Worm (Caenorhabditis elegans): Measurements from ENCODE around the gene lin-46.
"Not testable (repeated sequence)": the region's sequence is repeated elsewhere in the genome, so short reads cannot be mapped to it uniquely, and the experiment has no call there.

The lin-46 gene

ce11 chrV:12967110-12967509, 1.5 kb upstream of the lin-46 start, which contains the start of gene R186.3:
R186.3 (minus strand) TSS chrV:12967210.
- TF ChIP-seq vab-7 (GFP tag; IDR thresholded peaks at IDR 0.05) (no peak), mxl-2 (GFP tag; conservative IDR thresholded peaks at IDR 0.05) (no peak), T26A8.4 (GFP tag; IDR thresholded peaks at IDR 0.05) (no peak), sdz-12 (GFP tag; optimal IDR thresholded peaks at IDR 0.05) (no peak), nhr-111 (GFP tag; optimal IDR thresholded peaks at IDR 0.05) (no peak), dpl-1 (GFP tag; optimal IDR thresholded peaks at IDR 0.05) (no peak), set-16 (GFP tag; IDR thresholded peaks at IDR 0.05) (no peak), spr-1 (tag; optimal IDR thresholded peaks at IDR 0.05) (no peak), ceh-32 (tag; optimal IDR thresholded peaks at IDR 0.05; ENCODE audit: poor library complexity) (no peak), dve-1 (tag; optimal IDR thresholded peaks at IDR 0.05; ENCODE audit: insufficient read depth) (no peak)

ce11 chrV:12967925-12968327, 729 bp upstream of the lin-46 start, which contains the start of gene R186.8:
R186.8 (minus strand) TSS chrV:12967982.
- peak; percentile 52; the same call in 1 of the 2 replicates for TF ChIP-seq Y48G9A.11 (GFP tag; IDR thresholded peaks at IDR 0.05)
- TF ChIP-seq T20F7.1 (GFP tag; optimal IDR thresholded peaks at IDR 0.05) = peak; percentile 92
- peak; percentile 70 for TF ChIP-seq lin-29 (GFP tag; IDR thresholded peaks at IDR 0.05)
- peak; percentile 37 for TF ChIP-seq nhr-11 (tag; optimal IDR thresholded peaks at IDR 0.05)
- peak; percentile 86 for TF ChIP-seq rbr-2 (tag; optimal IDR thresholded peaks at IDR 0.05)
- peak; percentile 87 for TF ChIP-seq zfp-3 (GFP tag; conservative IDR thresholded peaks at IDR 0.05)
- peak; percentile 74 for TF ChIP-seq mep-1 (tag; optimal IDR thresholded peaks at IDR 0.05)
- TF ChIP-seq vab-7 (GFP tag; IDR thresholded peaks at IDR 0.05) = peak; percentile 71; the same call in 1 of the 2 replicates
- TF ChIP-seq madf-5 (GFP tag; IDR thresholded peaks at IDR 0.05) = peak in 1 of 2 experiments; percentile 48; a peak in 1 of 4 replicates
- peak; percentile 79 for TF ChIP-seq hlh-11 (tag; optimal IDR thresholded peaks at IDR 0.05)
- TF ChIP-seq F37D6.2 (tag; optimal IDR thresholded peaks at IDR 0.05) = peak; percentile 37
- TF ChIP-seq unc-130 (GFP tag; optimal IDR thresholded peaks at IDR 0.05) = peak; percentile 66
- TF ChIP-seq spr-1 (tag; optimal IDR thresholded peaks at IDR 0.05) = peak; percentile 47
- peak; percentile 69; the same call in 1 of the 2 replicates for TF ChIP-seq ctbp-1 (GFP tag; IDR thresholded peaks at IDR 0.05)
- TF ChIP-seq ceh-44 (GFP tag; IDR thresholded peaks at IDR 0.05) = peak; percentile 84
- TF ChIP-seq mes-2 (tag; optimal IDR thresholded peaks at IDR 0.05; ENCODE audit: poor library complexity, severe bottlenecking) = peak; percentile 79
- TF ChIP-seq daf-16 (GFP tag; optimal IDR thresholded peaks at IDR 0.05) = peak in 1 of 2 experiments; percentile 21
- TF ChIP-seq daf-16 (tag; optimal IDR thresholded peaks at IDR 0.05) = peak; percentile 35
- peak; percentile 96 for TF ChIP-seq aha-1 (tag)
- peak; percentile 86 for TF ChIP-seq hmg-1.1 (GFP tag; IDR thresholded peaks at IDR 0.05)
- 0 out of 2 replicates have a peak, but pooled peaks have one; percentile 10 for TF ChIP-seq lim-7 (GFP tag; IDR thresholded peaks at IDR 0.05)
- peak; percentile 54 for TF ChIP-seq nhr-77 (tag; optimal IDR thresholded peaks at IDR 0.05)
- peak; percentile 38 for TF ChIP-seq spr-3 (GFP tag; optimal IDR thresholded peaks at IDR 0.05)
- TF ChIP-seq T26A8.4 (GFP tag; IDR thresholded peaks at IDR 0.05) = peak; percentile 87; the same call in 1 of the 2 replicates
- peak; percentile 18 for TF ChIP-seq lin-15B (tag; optimal IDR thresholded peaks at IDR 0.05)
- peak; percentile 58 for TF ChIP-seq dpl-1 (GFP tag; optimal IDR thresholded peaks at IDR 0.05)
- peak; percentile 82 for TF ChIP-seq ceh-20 (GFP tag; IDR thresholded peaks at IDR 0.05)
- peak; percentile 45; the same call in 1 of the 2 replicates for TF ChIP-seq Y75B8A.6 (GFP tag; IDR thresholded peaks at IDR 0.05)
- TF ChIP-seq hif-1 (tag; optimal IDR thresholded peaks at IDR 0.05) = peak in 1 of 2 experiments; percentile 56
- TF ChIP-seq mxl-3 (GFP tag; optimal IDR thresholded peaks at IDR 0.05) = peak; percentile 44
- TF ChIP-seq mxl-2 (GFP tag; conservative IDR thresholded peaks at IDR 0.05) = peak; percentile 62
- TF ChIP-seq dmd-6 (GFP tag; IDR thresholded peaks at IDR 0.05) = peak; percentile 94
- TF ChIP-seq dmd-9 (GFP tag; IDR thresholded peaks at IDR 0.05) = peak; percentile 81
- peak; percentile 72 for TF ChIP-seq zfp-2 (tag; optimal IDR thresholded peaks at IDR 0.05)
- TF ChIP-seq D1046.2 (GFP tag; IDR thresholded peaks at IDR 0.05) = 0 out of 2 replicates have a peak, but pooled peaks have one; percentile 41
- peak; percentile 53 for TF ChIP-seq dve-1 (tag; optimal IDR thresholded peaks at IDR 0.05; ENCODE audit: insufficient read depth)
- TF ChIP-seq lsy-2 (tag; optimal IDR thresholded peaks at IDR 0.05) = peak in 1 of 2 experiments; percentile 93
- TF ChIP-seq nhr-102 (tag; optimal IDR thresholded peaks at IDR 0.05) = peak; percentile 58
- peak; percentile 99 for TF ChIP-seq lin-38 (GFP tag; IDR thresholded peaks at IDR 0.05)
- peak; percentile 77 for TF ChIP-seq pha-4 (GFP tag; IDR thresholded peaks at IDR 0.05)
- TF ChIP-seq pha-4 (tag; optimal IDR thresholded peaks at IDR 0.05) = not testable (repeated sequence)
- peak; percentile 43 for TF ChIP-seq hlh-30 (tag; optimal IDR thresholded peaks at IDR 0.05; ENCODE audit: insufficient read depth)
- TF ChIP-seq lin-1 (GFP tag; IDR thresholded peaks at IDR 0.05) = peak; percentile 12; the same call in 1 of the 2 replicates
